Fruit fly (Drosophila melanogaster): ENCODE data around the gene CG6707.

Gene CG6707

dm6 chr3L:9897164-9897783 lies 1.1 kb downstream of the CG6707 start (continued):
- TF ChIP-seq CG14710 (tag; optimal IDR thresholded peaks at IDR 0.05): no peak
- TF ChIP-seq Camta (GFP tag; optimal IDR thresholded peaks at IDR 0.05): no peak
- TF ChIP-seq ap (GFP tag; IDR thresholded peaks at IDR 0.05): no peak
- TF ChIP-seq CG1647 (GFP tag; optimal IDR thresholded peaks at IDR 0.05): no peak
- no peak for TF ChIP-seq CG11696 (GFP tag; IDR thresholded peaks at IDR 0.05)
- TF ChIP-seq Dp (GFP tag; optimal IDR thresholded peaks at IDR 0.05): no peak
- no peak for TF ChIP-seq CG31224 (GFP tag; IDR thresholded peaks at IDR 0.05)
- no peak for TF ChIP-seq CG17359 (tag; optimal IDR thresholded peaks at IDR 0.05)
- TF ChIP-seq pho (GFP tag; optimal IDR thresholded peaks at IDR 0.05): no peak
- TF ChIP-seq CrebB (tag; optimal IDR thresholded peaks at IDR 0.05): no peak
- 0 out of 2 replicates have a peak, but pooled peaks have one; percentile 29 for TF ChIP-seq Xrp1 (GFP tag; IDR thresholded peaks at IDR 0.05)
- TF ChIP-seq en (GFP tag; optimal IDR thresholded peaks at IDR 0.05): no peak
- no peak for TF ChIP-seq CG17385 (GFP tag; optimal IDR thresholded peaks at IDR 0.05)
- no peak for TF ChIP-seq aop (GFP tag; IDR thresholded peaks at IDR 0.05)
- no peak for TF ChIP-seq Stat92E (GFP tag; optimal IDR thresholded peaks at IDR 0.05)
- no peak for TF ChIP-seq CG6689 (GFP tag; IDR thresholded peaks at IDR 0.05)
- no peak for TF ChIP-seq CG8765 (GFP tag; IDR thresholded peaks at IDR 0.05)
- TF ChIP-seq Sox102F (GFP tag; optimal IDR thresholded peaks at IDR 0.05): peak; percentile 27
- TF ChIP-seq CG1529 (GFP tag; optimal IDR thresholded peaks at IDR 0.05): no peak
- TF ChIP-seq croc (GFP tag; conservative IDR thresholded peaks at IDR 0.05): no peak
- no peak for TF ChIP-seq CG10274 (GFP tag; optimal IDR thresholded peaks at IDR 0.05)
- no peak for TF ChIP-seq fu2 (GFP tag; optimal IDR thresholded peaks at IDR 0.05)
- peak; percentile 4 for TF ChIP-seq CG2712 (tag; optimal IDR thresholded peaks at IDR 0.05)
- TF ChIP-seq emc (GFP tag; optimal IDR thresholded peaks at IDR 0.05): no peak
- no peak for TF ChIP-seq CG12391 (tag; optimal IDR thresholded peaks at IDR 0.05)
- TF ChIP-seq CG3065 (GFP tag; optimal IDR thresholded peaks at IDR 0.05): no peak
- no peak for TF ChIP-seq CG10979 (tag; optimal IDR thresholded peaks at IDR 0.05)
- no peak for TF ChIP-seq CG1792 (GFP tag; optimal IDR thresholded peaks at IDR 0.05)
- no peak for TF ChIP-seq fru (optimal IDR thresholded peaks at IDR 0.05)
- no peak for TF ChIP-seq Sin3A (optimal IDR thresholded peaks at IDR 0.05)
- no peak for TF ChIP-seq Mrtf (GFP tag; IDR thresholded peaks at IDR 0.05)
- TF ChIP-seq cato (GFP tag; optimal IDR thresholded peaks at IDR 0.05; ENCODE audit: borderline replicate concordance): no peak
- TF ChIP-seq wor (GFP tag; IDR thresholded peaks at IDR 0.05): no peak
- TF ChIP-seq D19A (tag; optimal IDR thresholded peaks at IDR 0.05): no peak

- TF ChIP-seq CG18476 (GFP tag; optimal IDR thresholded peaks at IDR 0.05) (no peak), CG34422 (GFP tag; IDR thresholded peaks at IDR 0.05) (no peak), sd (tag; optimal IDR thresholded peaks at IDR 0.05) (no peak), CG1233 (GFP tag; optimal IDR thresholded peaks at IDR 0.05) (no peak), CG3726 (GFP tag; IDR thresholded peaks at IDR 0.05) (no peak), sr (GFP tag; IDR thresholded peaks at IDR 0.05) (no peak), CG8478 (optimal IDR thresholded peaks at IDR 0.05) (no peak), CG33213 (GFP tag; optimal IDR thresholded peaks at IDR 0.05) (no peak), CG4730 (GFP tag; IDR thresholded peaks at IDR 0.05) (no peak), CG13123 (GFP tag; optimal IDR thresholded peaks at IDR 0.05) (no peak), HLH4C (GFP tag; IDR thresholded peaks at IDR 0.05; ENCODE audit: partially characterized antibody) (no peak), Xbp1 (GFP tag; optimal IDR thresholded peaks at IDR 0.05) (no peak), btn (GFP tag; optimal IDR thresholded peaks at IDR 0.05) (no peak), NK7.1 (GFP tag; optimal IDR thresholded peaks at IDR 0.05) (no peak), Kr (GFP tag; optimal IDR thresholded peaks at IDR 0.05) (no peak), CG7271 (tag; optimal IDR thresholded peaks at IDR 0.05) (no peak), CG5953 (GFP tag; IDR thresholded peaks at IDR 0.05) (no peak), CG5245 (GFP tag; optimal IDR thresholded peaks at IDR 0.05) (no peak), CG17802 (tag; optimal IDR thresholded peaks at IDR 0.05) (no peak)
Observed at dm6 chr3L:9894643-9895042, 3.7 kb downstream of the CG6707 start, which contains the start of the genes CG6709 and Hez. Gene CG6709, minus strand, starts transcription at chr3L:9894743. Gene Hez, minus strand, starts transcription at chr3L:9894743.

Measured in whole organism, embryonic.